Worm (Caenorhabditis elegans): ENCODE measurements around the gene ZK616.5.
A peak's percentile ranks its signal among the peaks of the same experiment; 100 is the strongest.

The ZK616.5 gene

DNA sequence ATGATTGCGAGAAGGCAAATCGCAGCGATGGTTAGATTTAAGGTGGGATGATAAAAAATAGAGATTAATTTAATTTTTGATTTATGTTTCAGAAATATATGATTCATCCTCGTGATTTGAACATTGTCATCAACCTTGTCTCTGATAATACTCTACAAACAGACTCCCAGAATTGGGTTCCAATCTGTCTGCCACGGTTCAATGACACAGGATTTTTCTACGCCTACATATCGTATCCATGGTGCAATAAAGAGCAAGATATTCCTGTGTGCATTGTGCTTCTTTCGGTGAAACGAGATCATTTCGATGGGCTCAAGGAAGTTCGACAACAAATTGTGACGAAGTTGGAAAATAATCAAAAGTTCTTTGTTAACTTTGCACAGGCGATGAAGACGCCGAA is 23.8 kb upstream of the ZK616.5 start:
- no peak for TF ChIP-seq klf-2 (GFP tag; conservative IDR thresholded peaks at IDR 0.05)
- no peak for TF ChIP-seq med-1 (GFP tag; optimal IDR thresholded peaks at IDR 0.05; ENCODE audit: insufficient read depth)
- TF ChIP-seq ztf-23 (GFP tag; IDR thresholded peaks at IDR 0.05): no peak
- no peak for TF ChIP-seq tab-1 (GFP tag; IDR thresholded peaks at IDR 0.05)
- TF ChIP-seq T22C8.4 (GFP tag; IDR thresholded peaks at IDR 0.05): no peak
- TF ChIP-seq flt-1 (GFP tag; IDR thresholded peaks at IDR 0.05): no peak
- no peak for TF ChIP-seq ref-1 (GFP tag; conservative IDR thresholded peaks at IDR 0.05)
- no peak for TF ChIP-seq cog-1 (tag; optimal IDR thresholded peaks at IDR 0.05)

DNA sequence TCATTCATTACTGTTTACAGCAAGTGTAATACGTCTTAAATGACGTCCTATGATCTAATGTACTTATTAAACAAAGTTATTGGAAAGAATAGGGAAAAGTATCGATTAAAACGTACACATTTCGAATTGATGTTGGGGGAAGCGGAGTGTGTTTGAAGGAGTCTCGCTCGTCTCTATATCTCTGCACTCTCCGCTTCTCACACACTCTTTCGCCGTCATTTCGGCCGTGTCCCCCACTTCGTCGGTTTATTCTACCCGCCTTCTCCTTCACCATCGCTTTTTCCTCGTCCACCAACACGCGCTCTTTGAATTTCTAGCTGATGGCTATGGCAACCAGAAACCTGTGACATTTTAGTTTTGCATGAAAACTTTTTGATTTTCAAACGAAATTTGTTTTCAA is 22.9 kb upstream of the ZK616.5 start:
- TF ChIP-seq klf-2 (GFP tag; conservative IDR thresholded peaks at IDR 0.05): no peak
- no peak for TF ChIP-seq ref-1 (GFP tag; conservative IDR thresholded peaks at IDR 0.05)
- peak; percentile 68 for TF ChIP-seq T22C8.4 (GFP tag; IDR thresholded peaks at IDR 0.05)

DNA sequence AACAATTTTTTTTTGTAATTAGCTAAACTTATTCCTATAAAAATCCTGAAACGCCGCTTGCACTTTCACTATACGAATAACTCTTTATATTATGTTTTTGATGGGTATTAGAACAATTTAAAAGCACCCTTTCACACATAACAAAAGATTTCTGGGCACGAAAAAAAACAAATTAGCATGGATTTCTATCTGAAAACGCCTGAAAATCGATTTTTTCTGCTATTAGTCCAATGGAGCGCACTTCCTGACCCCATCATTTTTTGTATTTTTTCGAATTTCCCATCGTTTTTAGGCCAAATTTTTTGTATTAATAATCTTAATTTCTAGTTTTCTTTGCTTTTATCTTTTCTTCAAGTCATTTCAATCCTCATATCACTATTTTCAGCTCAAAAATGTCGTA is 22.3 kb upstream of the ZK616.5 start, which contains the start of gene F41H10.3:
F41H10.3 (plus strand) TSS at position 388 of the 400 bp plus-strand sequence.
- TF ChIP-seq T22C8.4 (GFP tag; IDR thresholded peaks at IDR 0.05) (no peak), ref-1 (GFP tag; conservative IDR thresholded peaks at IDR 0.05) (no peak), klf-2 (GFP tag; conservative IDR thresholded peaks at IDR 0.05) (no peak), tab-1 (GFP tag; IDR thresholded peaks at IDR 0.05) (no peak), cog-1 (tag; optimal IDR thresholded peaks at IDR 0.05) (no peak), ztf-29 (GFP tag; IDR thresholded peaks at IDR 0.05) (no peak), ztf-23 (GFP tag; IDR thresholded peaks at IDR 0.05) (no peak)

DNA sequence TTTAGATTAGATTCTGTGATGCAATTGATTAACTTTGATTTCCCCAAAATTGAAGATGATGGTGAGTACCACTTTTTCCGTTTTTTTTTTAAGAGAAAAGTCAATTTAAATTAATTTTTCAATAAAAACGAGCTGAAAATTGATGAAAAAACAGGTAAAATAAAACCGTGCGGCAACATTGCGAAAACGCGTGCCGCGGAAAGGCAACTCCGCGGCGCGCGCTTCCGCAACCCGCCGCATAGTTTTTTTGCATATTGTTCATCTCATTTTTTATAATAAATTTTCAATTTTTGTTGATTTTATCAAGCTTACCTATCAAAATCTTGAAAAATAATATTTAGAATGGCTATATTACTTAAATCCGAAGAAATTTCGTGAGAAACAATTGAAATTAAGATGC is 20.8 kb upstream of the ZK616.5 start:
- TF ChIP-seq ztf-23 (GFP tag; IDR thresholded peaks at IDR 0.05) (0 out of 2 replicates have a peak, but pooled peaks have one; percentile 25), flt-1 (GFP tag; IDR thresholded peaks at IDR 0.05) (peak; percentile 85), T22C8.4 (GFP tag; IDR thresholded peaks at IDR 0.05) (peak; percentile 57; the same call in 1 of the 2 replicates), klf-2 (GFP tag; conservative IDR thresholded peaks at IDR 0.05) (no peak), cog-1 (tag; optimal IDR thresholded peaks at IDR 0.05) (peak; percentile 26), ztf-29 (GFP tag; IDR thresholded peaks at IDR 0.05) (0 out of 2 replicates have a peak, but pooled peaks have one; percentile 29), med-1 (GFP tag; optimal IDR thresholded peaks at IDR 0.05; ENCODE audit: insufficient read depth) (peak; percentile 34), tab-1 (GFP tag; IDR thresholded peaks at IDR 0.05) (peak; percentile 39; the same call in 1 of the 2 replicates), ref-1 (GFP tag; conservative IDR thresholded peaks at IDR 0.05) (0 out of 2 replicates have a peak, but pooled peaks have one; percentile 19)

ce11 chrIV:5374321-5374720 is 17.4 kb upstream of the ZK616.5 start:
- no peak for TF ChIP-seq tab-1 (GFP tag; IDR thresholded peaks at IDR 0.05)
- no peak for TF ChIP-seq ztf-29 (GFP tag; IDR thresholded peaks at IDR 0.05)
- no peak for TF ChIP-seq ztf-23 (GFP tag; IDR thresholded peaks at IDR 0.05)
- no peak for TF ChIP-seq ref-1 (GFP tag; conservative IDR thresholded peaks at IDR 0.05)
- TF ChIP-seq cog-1 (tag; optimal IDR thresholded peaks at IDR 0.05): no peak
- TF ChIP-seq T22C8.4 (GFP tag; IDR thresholded peaks at IDR 0.05): no peak
- TF ChIP-seq flt-1 (GFP tag; IDR thresholded peaks at IDR 0.05): no peak
- no peak for TF ChIP-seq klf-2 (GFP tag; conservative IDR thresholded peaks at IDR 0.05)
- TF ChIP-seq med-1 (GFP tag; optimal IDR thresholded peaks at IDR 0.05; ENCODE audit: insufficient read depth): no peak

DNA sequence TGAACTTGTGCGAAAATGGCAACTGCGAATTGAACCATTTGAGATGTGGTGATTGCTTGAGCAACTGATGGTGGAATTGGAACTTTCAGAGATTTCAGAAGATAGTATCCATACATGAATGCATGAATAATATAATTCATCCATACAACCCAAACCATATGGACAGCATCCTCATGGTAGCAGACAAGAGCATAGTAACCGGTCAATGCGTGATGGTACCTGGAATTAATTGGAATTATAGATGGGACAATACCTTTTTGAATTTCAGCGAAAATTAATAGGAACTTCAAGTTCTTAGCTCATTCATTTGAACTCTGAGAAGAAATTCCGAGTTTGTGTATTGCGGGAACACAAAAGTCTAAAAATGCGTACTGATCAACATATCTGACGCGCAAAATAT is 16.8 kb upstream of the ZK616.5 start:
- no peak for TF ChIP-seq flt-1 (GFP tag; IDR thresholded peaks at IDR 0.05)
- TF ChIP-seq med-1 (GFP tag; optimal IDR thresholded peaks at IDR 0.05; ENCODE audit: insufficient read depth): no peak
- TF ChIP-seq tab-1 (GFP tag; IDR thresholded peaks at IDR 0.05): no peak
- no peak for TF ChIP-seq klf-2 (GFP tag; conservative IDR thresholded peaks at IDR 0.05)
- TF ChIP-seq ref-1 (GFP tag; conservative IDR thresholded peaks at IDR 0.05): no peak
- TF ChIP-seq ztf-29 (GFP tag; IDR thresholded peaks at IDR 0.05): no peak
- TF ChIP-seq T22C8.4 (GFP tag; IDR thresholded peaks at IDR 0.05): no peak
- TF ChIP-seq ztf-23 (GFP tag; IDR thresholded peaks at IDR 0.05): no peak

ce11 chrIV:5377062-5377461 is 14.7 kb upstream of the ZK616.5 start, which contains the start of gene elo-5:
Gene elo-5 (minus strand): TSS chrIV:5377117.
- TF ChIP-seq ztf-29 (GFP tag; IDR thresholded peaks at IDR 0.05): no peak
- TF ChIP-seq klf-2 (GFP tag; conservative IDR thresholded peaks at IDR 0.05): no peak
- TF ChIP-seq flt-1 (GFP tag; IDR thresholded peaks at IDR 0.05): no peak
- TF ChIP-seq ref-1 (GFP tag; conservative IDR thresholded peaks at IDR 0.05): no peak
- no peak for TF ChIP-seq med-1 (GFP tag; optimal IDR thresholded peaks at IDR 0.05; ENCODE audit: insufficient read depth)
- TF ChIP-seq cog-1 (tag; optimal IDR thresholded peaks at IDR 0.05): no peak
- TF ChIP-seq T22C8.4 (GFP tag; IDR thresholded peaks at IDR 0.05): no peak
- no peak for TF ChIP-seq tab-1 (GFP tag; IDR thresholded peaks at IDR 0.05)
- no peak for TF ChIP-seq ztf-23 (GFP tag; IDR thresholded peaks at IDR 0.05)

ce11 chrIV:5380140-5380539 is 11.6 kb upstream of the ZK616.5 start:
- TF ChIP-seq T22C8.4 (GFP tag; IDR thresholded peaks at IDR 0.05) (no peak), ztf-29 (GFP tag; IDR thresholded peaks at IDR 0.05) (no peak), med-1 (GFP tag; optimal IDR thresholded peaks at IDR 0.05; ENCODE audit: insufficient read depth) (no peak), flt-1 (GFP tag; IDR thresholded peaks at IDR 0.05) (no peak), ref-1 (GFP tag; conservative IDR thresholded peaks at IDR 0.05) (no peak), klf-2 (GFP tag; conservative IDR thresholded peaks at IDR 0.05) (no peak), ztf-23 (GFP tag; IDR thresholded peaks at IDR 0.05) (no peak), cog-1 (tag; optimal IDR thresholded peaks at IDR 0.05) (no peak), tab-1 (GFP tag; IDR thresholded peaks at IDR 0.05) (no peak)

DNA sequence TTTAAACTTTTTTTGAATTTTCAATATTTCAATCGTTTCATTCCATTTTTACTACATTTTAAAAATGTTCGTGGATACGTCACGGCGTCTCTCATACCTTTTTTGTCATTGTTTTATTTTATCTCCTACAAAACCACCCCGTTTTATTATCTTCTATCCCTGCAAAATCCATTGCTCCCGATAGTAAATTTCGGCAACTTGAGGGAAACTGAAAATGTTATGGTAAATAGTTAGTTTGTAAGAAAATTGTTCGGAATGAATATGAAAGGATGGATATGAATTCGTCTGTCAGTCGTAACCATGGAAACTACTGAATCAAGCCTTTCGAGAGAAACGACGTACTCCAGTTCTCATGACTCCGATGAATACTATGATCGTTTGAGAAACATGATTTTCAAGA is 10.4 kb upstream of the ZK616.5 start, which contains the start of gene F41H10.2:
F41H10.2 (plus strand) TSS at position 301 of the 400 bp plus-strand sequence.
- TF ChIP-seq med-1 (GFP tag; optimal IDR thresholded peaks at IDR 0.05; ENCODE audit: insufficient read depth) (no peak), flt-1 (GFP tag; IDR thresholded peaks at IDR 0.05) (no peak), ztf-29 (GFP tag; IDR thresholded peaks at IDR 0.05) (no peak), ref-1 (GFP tag; conservative IDR thresholded peaks at IDR 0.05) (no peak), klf-2 (GFP tag; conservative IDR thresholded peaks at IDR 0.05) (no peak), cog-1 (tag; optimal IDR thresholded peaks at IDR 0.05) (no peak), tab-1 (GFP tag; IDR thresholded peaks at IDR 0.05) (no peak), T22C8.4 (GFP tag; IDR thresholded peaks at IDR 0.05) (no peak), ztf-23 (GFP tag; IDR thresholded peaks at IDR 0.05) (no peak)

ce11 chrIV:5382609-5383008 is 9.1 kb upstream of the ZK616.5 start, which contains the start of gene F41H10.1:
Gene F41H10.1 (plus strand): TSS chrIV:5382909.
- TF ChIP-seq med-1 (GFP tag; optimal IDR thresholded peaks at IDR 0.05; ENCODE audit: insufficient read depth): no peak
- no peak for TF ChIP-seq ztf-29 (GFP tag; IDR thresholded peaks at IDR 0.05)
- TF ChIP-seq tab-1 (GFP tag; IDR thresholded peaks at IDR 0.05): no peak
- no peak for TF ChIP-seq cog-1 (tag; optimal IDR thresholded peaks at IDR 0.05)
- no peak for TF ChIP-seq T22C8.4 (GFP tag; IDR thresholded peaks at IDR 0.05)
- no peak for TF ChIP-seq ref-1 (GFP tag; conservative IDR thresholded peaks at IDR 0.05)
- no peak for TF ChIP-seq flt-1 (GFP tag; IDR thresholded peaks at IDR 0.05)
- no peak for TF ChIP-seq ztf-23 (GFP tag; IDR thresholded peaks at IDR 0.05)
- no peak for TF ChIP-seq klf-2 (GFP tag; conservative IDR thresholded peaks at IDR 0.05)
